Fruit fly (Drosophila melanogaster) whole organism, pupa: ENCODE measurements around the gene CG8925.

Source experiments
- CG32121 ChIP-seq: fragments of 200-800 bp; sonication (Bioruptor generic); IDR thresholded peaks from 2 replicates; pipeline ENCODE4 v1.3.6; 2022; ENCODE audit warnings: missing biosample characterization, missing genetic modification characterization
- CG8159 ChIP-seq: fragments of 200-800 bp; sonication (Bioruptor generic); optimal IDR thresholded peaks from 3 replicates; lab custom pipeline; 2018; ENCODE audit warnings: missing biosample characterization, mild to moderate bottlenecking, missing genetic modification characterization, moderate library complexity
- EcR ChIP-seq: fragments of 200-800 bp; sonication (Bioruptor generic); optimal IDR thresholded peaks from 3 replicates; lab custom pipeline; 2019; ENCODE audit warnings: missing biosample characterization, missing genetic modification characterization, mild to moderate bottlenecking, moderate library complexity, missing genetic modification reagents

dm6 chr3R:16180476-16181070, 8.8 kb downstream of the CG8925 start, which contains the start of gene CG8927:
- TF ChIP-seq CG32121 (GFP tag; lab: Robert Waterston, UW), result no peak
- TF ChIP-seq EcR (GFP tag; lab: Kevin White, UChicago), result no peak
- TF ChIP-seq CG8159, result no peak
